Worm (Caenorhabditis elegans) whole organism, L4 larva: ENCODE results near the gene F56D5.2.

Experiments used
- F26F4.8 ChIP-seq: fragments of 200-800 bp; sonication (Bioruptor generic); conservative IDR thresholded peaks from 2 replicates; pipeline ENCODE4 v1.3.6; 2022; ENCODE audit warnings: missing genetic modification characterization, missing compliant biosample characterization
- F44E2.7 ChIP-seq: fragments of 200-800 bp; sonication (Bioruptor generic); IDR thresholded peaks from 2 replicates; pipeline ENCODE4 v2.1.2; 2022; ENCODE audit warnings: missing genetic modification characterization, missing compliant biosample characterization
- R02D3.7 ChIP-seq: fragments of 150-350 bp; sonication (generic microtip); optimal IDR thresholded peaks from 3 replicates; lab custom pipeline; 2014; ENCODE audit warnings: missing biosample characterization, missing genetic modification characterization
- T20F7.1 ChIP-seq: fragments of 200-800 bp; sonication (Bioruptor generic); optimal IDR thresholded peaks from 2 replicates; lab custom pipeline; 2018; ENCODE audit warnings: mild to moderate bottlenecking, missing genetic modification characterization, missing compliant biosample characterization
- T26A8.4 ChIP-seq: fragments of 200-800 bp; sonication (Bioruptor generic); IDR thresholded peaks from 2 replicates; pipeline ENCODE4 v1.3.6; 2022; ENCODE audit warnings: missing genetic modification characterization, missing compliant biosample characterization
- Y48G9A.11 ChIP-seq: fragments of 200-800 bp; sonication (Bioruptor generic); IDR thresholded peaks from 2 replicates; pipeline ENCODE4 v1.3.6; 2022; ENCODE audit warnings: missing genetic modification reagents, missing genetic modification characterization, missing compliant biosample characterization
- Y75B8A.6 ChIP-seq: fragments of 200-800 bp; sonication (Bioruptor generic); IDR thresholded peaks from 2 replicates; pipeline ENCODE4 v1.3.6; 2022; ENCODE audit warnings: missing genetic modification reagents, missing genetic modification characterization, missing compliant biosample characterization
- ZK337.2 ChIP-seq: fragments of 200-800 bp; sonication (Bioruptor generic); IDR thresholded peaks from 2 replicates; pipeline ENCODE4 v1.3.6; 2022; ENCODE audit warnings: missing genetic modification reagents, missing genetic modification characterization, missing compliant biosample characterization
- ama-1 ChIP-seq: fragments of 150-350 bp; optimal IDR thresholded peaks from 2 replicates; lab custom pipeline; 2014; ENCODE audit warnings: inconsistent platforms, mixed read lengths
- ces-1 ChIP-seq: fragments of 150-350 bp; sonication (generic microtip); optimal IDR thresholded peaks from 4 replicates; lab custom pipeline; 2014; ENCODE audit warnings: missing biosample characterization, missing genetic modification reagents, missing genetic modification characterization
- ctbp-1 ChIP-seq: fragments of 200-800 bp; sonication (Bioruptor generic); IDR thresholded peaks from 2 replicates; pipeline ENCODE4 v1.3.6; 2022; ENCODE audit warnings: missing genetic modification reagents, missing genetic modification characterization, missing compliant biosample characterization
- daf-16 ChIP-seq, 3 experiments: sonication (generic microtip); optimal IDR thresholded peaks; 2 replicates each; lab custom pipeline; 2016 to 2017; ENCODE audit warnings: missing genetic modification characterization in 3 of 3, missing genetic modification reagents in 3 of 3, mild to moderate bottlenecking in 2 of 3, missing compliant biosample characterization in 2 of 3, missing biosample characterization in 1 of 3, moderate library complexity in 1 of 3
- daf-8 ChIP-seq: fragments of 200-800 bp; sonication (Bioruptor generic); IDR thresholded peaks from 2 replicates; pipeline ENCODE4 v1.3.6; 2022; ENCODE audit warnings: missing genetic modification characterization, missing compliant biosample characterization
- dmd-6 ChIP-seq: fragments of 200-800 bp; sonication (Bioruptor generic); IDR thresholded peaks from 2 replicates; pipeline ENCODE4 v1.3.6; 2022; ENCODE audit warnings: missing genetic modification reagents, missing genetic modification characterization, missing compliant biosample characterization
- dve-1 ChIP-seq: sonication (generic microtip); optimal IDR thresholded peaks from 2 replicates; lab custom pipeline; 2017; ENCODE audit warnings: antibody characterized with exemption, mild to moderate bottlenecking, missing genetic modification characterization, missing compliant biosample characterization; ENCODE audit not compliant: insufficient read depth
- gei-8 ChIP-seq: fragments of 200-800 bp; sonication (Bioruptor generic); optimal IDR thresholded peaks from 2 replicates; lab custom pipeline; 2018; ENCODE audit warnings: mild to moderate bottlenecking, missing genetic modification characterization, missing compliant biosample characterization
- hlh-11 ChIP-seq: fragments of 200-800 bp; sonication (Bioruptor generic); optimal IDR thresholded peaks from 2 replicates; lab custom pipeline; 2018; ENCODE audit warnings: mild to moderate bottlenecking, missing genetic modification characterization, missing compliant biosample characterization
- hmg-1.1 ChIP-seq: fragments of 200-800 bp; sonication (Bioruptor generic); IDR thresholded peaks from 2 replicates; pipeline ENCODE4 v1.3.6; 2022; ENCODE audit warnings: missing genetic modification reagents, missing genetic modification characterization, missing compliant biosample characterization
- lin-1 ChIP-seq: fragments of 200-800 bp; sonication (Bioruptor generic); IDR thresholded peaks from 2 replicates; pipeline ENCODE4 v1.3.6; 2022; ENCODE audit warnings: missing genetic modification reagents, missing genetic modification characterization, missing compliant biosample characterization
- lin-38 ChIP-seq: fragments of 200-800 bp; sonication (Bioruptor generic); IDR thresholded peaks from 2 replicates; pipeline ENCODE4 v1.3.6; 2022; ENCODE audit warnings: missing genetic modification reagents, missing genetic modification characterization, missing compliant biosample characterization
- lsy-2 ChIP-seq, 2 experiments: fragments of 150-350 bp in 1 of 2; sonication (generic microtip) in 1 of 2; optimal IDR thresholded peaks; 2 replicates each; lab custom pipeline; 2014 to 2017; ENCODE audit warnings: missing biosample characterization in 2 of 2, missing genetic modification characterization in 2 of 2
- madf-5 ChIP-seq, 2 experiments: fragments of 200-800 bp; sonication (Bioruptor generic); IDR thresholded peaks; 2 replicates each; pipeline ENCODE4 v1.3.6; 2022; ENCODE audit warnings: missing compliant biosample characterization in 2 of 2, missing genetic modification characterization in 2 of 2
- mdl-1 ChIP-seq, 2 experiments: fragments of 150-350 bp in 1 of 2; sonication (generic microtip) in 1 of 2; optimal IDR thresholded peaks; 2 replicates each; lab custom pipeline; 2014 to 2017; ENCODE audit warnings: missing biosample characterization in 2 of 2, missing genetic modification characterization in 2 of 2
- mep-1 ChIP-seq: fragments of 150-350 bp; sonication (generic microtip); optimal IDR thresholded peaks from 3 replicates; lab custom pipeline; 2014; ENCODE audit warnings: missing biosample characterization, missing genetic modification characterization
- nhr-10 ChIP-seq: fragments of 150-350 bp; optimal IDR thresholded peaks from 2 replicates; lab custom pipeline; 2014; ENCODE audit warnings: missing biosample characterization, missing genetic modification characterization
- nhr-111 ChIP-seq: fragments of 200-800 bp; sonication (Bioruptor generic); optimal IDR thresholded peaks from 2 replicates; lab custom pipeline; 2018; ENCODE audit warnings: mild to moderate bottlenecking, missing genetic modification characterization, missing compliant biosample characterization
- nhr-25 ChIP-seq: sonication (generic microtip); optimal IDR thresholded peaks from 2 replicates; lab custom pipeline; 2017; ENCODE audit warnings: missing genetic modification characterization, mild to moderate bottlenecking, missing compliant biosample characterization, antibody characterized with exemption, moderate library complexity, borderline replicate concordance; ENCODE audit not compliant: insufficient read depth
- nhr-42 ChIP-seq: fragments of 200-800 bp; sonication (Bioruptor generic); IDR thresholded peaks from 2 replicates; pipeline ENCODE4 v1.3.6; 2022; ENCODE audit warnings: missing genetic modification characterization, missing compliant biosample characterization
- nhr-48 ChIP-seq: sonication (generic microtip); optimal IDR thresholded peaks from 2 replicates; lab custom pipeline; 2016; ENCODE audit warnings: mild to moderate bottlenecking, missing genetic modification characterization, missing compliant biosample characterization
- nhr-77 ChIP-seq: fragments of 150-350 bp; optimal IDR thresholded peaks from 2 replicates; lab custom pipeline; 2014; ENCODE audit warnings: missing biosample characterization, missing genetic modification characterization
- pha-4 ChIP-seq, 2 experiments: fragments of 150-350 bp in 1 of 2; fragments of 200-800 bp in 1 of 2; sonication (Bioruptor generic) in 1 of 2; IDR thresholded peaks in 1 of 2; optimal IDR thresholded peaks in 1 of 2; 2 replicates each; pipeline versions ENCODE4 v1.3.6 to Lab custom; 2014 to 2022; ENCODE audit warnings: missing genetic modification characterization in 2 of 2, missing genetic modification reagents in 2 of 2, missing biosample characterization in 1 of 2, missing compliant biosample characterization in 1 of 2
- php-3 ChIP-seq: fragments of 200-800 bp; sonication (Bioruptor generic); IDR thresholded peaks from 2 replicates; pipeline ENCODE4 v1.3.6; 2022; ENCODE audit warnings: missing genetic modification reagents, missing genetic modification characterization, missing compliant biosample characterization
- skn-1 ChIP-seq: fragments of 150-350 bp; optimal IDR thresholded peaks from 2 replicates; lab custom pipeline; 2014; ENCODE audit warnings: missing biosample characterization, missing genetic modification characterization
- snpc-1.2 ChIP-seq: fragments of 200-800 bp; sonication (Bioruptor generic); IDR thresholded peaks from 2 replicates; pipeline ENCODE4 v1.3.6; 2022; ENCODE audit warnings: missing genetic modification reagents, missing genetic modification characterization, missing compliant biosample characterization
- snpc-4 ChIP-seq: fragments of 150-350 bp; optimal IDR thresholded peaks from 2 replicates; lab custom pipeline; 2014; ENCODE audit warnings: missing biosample characterization, missing genetic modification characterization
- spr-3 ChIP-seq: fragments of 200-800 bp; sonication (Bioruptor generic); optimal IDR thresholded peaks from 2 replicates; lab custom pipeline; 2018; ENCODE audit warnings: mild to moderate bottlenecking, missing genetic modification characterization, missing compliant biosample characterization
- unc-130 ChIP-seq: sonication (generic microtip); optimal IDR thresholded peaks from 2 replicates; lab custom pipeline; 2016; ENCODE audit warnings: missing genetic modification reagents, missing genetic modification characterization, missing compliant biosample characterization
- unc-62 ChIP-seq, 3 experiments: fragments of 150-350 bp in 1 of 3; sonication (generic microtip); optimal IDR thresholded peaks in 2 of 3; peaks in 1 of 3; 1 replicate in 1 of 3; 2 replicates in 2 of 3; lab custom pipeline; 2014 to 2017; ENCODE audit warnings: missing biosample characterization in 3 of 3, missing genetic modification characterization in 3 of 3, missing genetic modification reagents in 3 of 3, missing genotype in 1 of 3
- vab-7 ChIP-seq: fragments of 200-800 bp; sonication (Bioruptor generic); IDR thresholded peaks from 2 replicates; pipeline ENCODE4 v1.3.6; 2022; ENCODE audit warnings: missing genetic modification reagents, missing genetic modification characterization, missing compliant biosample characterization
- zfp-3 ChIP-seq: fragments of 200-800 bp; sonication (Bioruptor generic); conservative IDR thresholded peaks from 2 replicates; pipeline ENCODE4 v1.3.6; 2022; ENCODE audit warnings: missing genetic modification reagents, missing genetic modification characterization, missing compliant biosample characterization
- zip-2 ChIP-seq: fragments of 150-350 bp; optimal IDR thresholded peaks from 2 replicates; lab custom pipeline; 2014; ENCODE audit warnings: missing biosample characterization, missing genetic modification characterization

The F56D5.2 gene

DNA sequence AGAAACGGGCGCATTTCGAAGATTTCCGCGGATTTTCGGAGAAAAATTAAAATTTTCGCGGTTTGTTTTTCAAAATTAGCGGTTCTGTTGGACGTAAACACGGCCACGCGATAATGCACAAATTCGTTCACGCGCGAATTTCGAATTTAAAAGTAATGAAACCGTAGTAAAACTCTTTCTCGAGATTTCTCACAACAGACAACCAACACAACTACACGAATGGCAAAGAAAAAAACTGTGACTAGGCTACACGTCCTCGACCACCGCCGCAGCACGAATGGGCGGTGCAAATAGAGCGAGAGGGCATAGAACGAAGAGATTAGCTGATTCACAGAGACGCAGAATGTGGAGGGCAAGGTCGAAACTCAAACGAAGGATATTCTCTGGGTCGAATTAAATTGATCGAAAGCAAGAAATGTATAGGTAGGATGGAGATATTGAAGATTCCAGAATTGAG lies 42.5 kb upstream of the F56D5.2 start, which contains the start of gene idh-1 (continued):
- no peak for TF ChIP-seq R02D3.7
- TF ChIP-seq mdl-1 (tag; optimal IDR thresholded peaks at IDR 0.05; lab: Kevin White, UChicago) = peak in 1 of 2 experiments; percentile 14
- TF ChIP-seq snpc-4 (tag; lab: Kevin White, UChicago) = no peak
- TF ChIP-seq nhr-111 (GFP tag; lab: Kevin White, UChicago) = no peak
- TF ChIP-seq ces-1 (GFP tag; lab: Kevin White, UChicago) = no peak

DNA sequence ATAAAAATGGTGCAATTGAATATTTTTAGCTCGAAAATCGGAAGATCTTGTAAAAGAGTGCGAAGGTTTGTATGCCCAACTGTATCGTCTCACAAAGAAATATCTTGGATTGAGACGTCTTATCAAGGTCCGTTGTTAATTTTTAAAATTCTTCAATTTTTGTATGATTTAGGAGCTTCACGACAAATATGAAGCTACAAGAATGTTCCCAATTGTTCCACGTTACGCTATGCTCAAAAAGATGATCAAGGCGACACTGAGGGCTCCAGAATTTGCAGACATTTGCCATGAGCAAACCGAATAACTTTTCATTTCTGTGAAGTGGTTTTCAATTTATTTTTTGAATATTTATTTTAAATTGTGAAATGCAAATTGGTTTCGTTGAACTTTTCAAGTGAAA lies 40.3 kb upstream of the F56D5.2 start:
- TF ChIP-seq gei-8 (GFP tag; lab: Kevin White, UChicago) (peak; percentile 11), ama-1 (lab: Kevin White, UChicago) (peak; percentile 82), Y75B8A.6 (GFP tag; lab: Robert Waterston, UW) (0 out of 2 replicates have a peak, but pooled peaks have one; percentile 43), ctbp-1 (GFP tag; lab: Robert Waterston, UW) (0 out of 2 replicates have a peak, but pooled peaks have one; percentile 13), F44E2.7 (GFP tag; lab: Robert Waterston, UW) (no peak), dve-1 (peak; percentile 74), nhr-42 (GFP tag; lab: Robert Waterston, UW) (peak; percentile 13; the same call in 1 of the 2 replicates), hlh-11 (tag; lab: Kevin White, UChicago) (no peak), zfp-3 (peak; percentile 96), snpc-1.2 (GFP tag; lab: Robert Waterston, UW) (peak; percentile 49; the same call in 1 of the 2 replicates), T20F7.1 (peak; percentile 69), ZK337.2 (GFP tag; lab: Robert Waterston, UW) (no peak), daf-8 (GFP tag; lab: Robert Waterston, UW) (no peak), daf-16 (GFP tag; optimal IDR thresholded peaks at IDR 0.05; lab: Kevin White, UChicago) (no peak), daf-16 (tag; optimal IDR thresholded peaks at IDR 0.05; lab: Kevin White, UChicago) (peak; percentile 20), skn-1 (no peak), nhr-77 (tag; lab: Kevin White, UChicago) (peak; percentile 20), F26F4.8 (GFP tag; lab: Robert Waterston, UW) (no peak), ces-1 (GFP tag; lab: Kevin White, UChicago) (no peak), nhr-25 (tag; lab: Kevin White, UChicago) (peak; percentile 2), mep-1 (peak; percentile 73), pha-4 (GFP tag; IDR thresholded peaks at IDR 0.05; lab: Robert Waterston, UW) (peak; percentile 74; the same call in 1 of the 2 replicates), pha-4 (tag; optimal IDR thresholded peaks at IDR 0.05; lab: Kevin White, UChicago) (no peak), nhr-48 (tag; lab: Kevin White, UChicago) (no peak), T26A8.4 (GFP tag; lab: Robert Waterston, UW) (peak; percentile 79; the same call in 1 of the 2 replicates), lin-38 (peak; percentile 69), hmg-1.1 (no peak; the same call in 1 of the 2 replicates), madf-5 (GFP tag; IDR thresholded peaks at IDR 0.05; lab: Robert Waterston, UW) (peak in 1 of 2 experiments; percentile 23; a peak in 1 of 4 replicates), Y48G9A.11 (GFP tag; lab: Robert Waterston, UW) (0 out of 2 replicates have a peak, but pooled peaks have one; percentile 63), nhr-10 (tag; lab: Kevin White, UChicago) (peak; percentile 3), lsy-2 (tag; optimal IDR thresholded peaks at IDR 0.05; lab: Kevin White, UChicago) (peak in 1 of 2 experiments; percentile 48), vab-7 (GFP tag; lab: Robert Waterston, UW) (0 out of 2 replicates have a peak, but pooled peaks have one; percentile 11), spr-3 (GFP tag; lab: Kevin White, UChicago) (peak; percentile 24), php-3 (GFP tag; lab: Robert Waterston, UW) (0 out of 2 replicates have a peak, but pooled peaks have one; percentile 53), zip-2 (tag; lab: Kevin White, UChicago) (no peak), unc-62 (GFP tag; optimal IDR thresholded peaks at IDR 0.05 in 1 of 2; lab: Kevin White, UChicago) (peak in 1 of 2 experiments; percentile 96), unc-62 (tag; optimal IDR thresholded peaks at IDR 0.05; lab: Kevin White, UChicago) (no peak), lin-1 (0 out of 2 replicates have a peak, but pooled peaks have one; percentile 33), dmd-6 (GFP tag; lab: Robert Waterston, UW) (peak; percentile 40), unc-130 (GFP tag; lab: Kevin White, UChicago) (peak; percentile 5)
- TF ChIP-seq, all 104 proteins: peak for 27
